Worm (Caenorhabditis elegans): ENCODE measurements around the gene fbxc-42.

DNA sequence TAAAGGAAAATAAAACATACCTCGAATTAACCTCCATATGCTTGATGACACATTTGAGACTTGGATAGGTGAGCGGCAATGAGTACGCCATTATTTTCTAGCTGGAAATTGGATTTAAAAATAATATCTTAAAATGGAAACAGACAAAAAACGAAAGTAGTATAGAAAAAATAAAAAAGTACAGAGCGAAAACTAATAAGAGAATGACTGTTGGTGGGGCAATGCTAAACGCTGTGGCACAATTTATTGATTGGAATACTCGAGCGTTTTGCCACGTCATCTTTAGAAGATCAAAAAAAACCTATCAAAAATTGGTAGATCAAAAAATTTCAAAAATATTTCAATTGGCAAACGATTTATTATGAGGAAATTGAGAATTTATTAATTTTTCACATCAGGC is 43.3 kb upstream of the fbxc-42 start, which contains the start of gene fbxc-32:
- TF ChIP-seq tbx-2 (tag; optimal IDR thresholded peaks at IDR 0.05) (no peak), nhr-25 (tag; optimal IDR thresholded peaks at IDR 0.05) (no peak), lin-15B (tag; optimal IDR thresholded peaks at IDR 0.05) (no peak), nhr-76 (tag; optimal IDR thresholded peaks at IDR 0.05) (no peak), mml-1 (tag; optimal IDR thresholded peaks at IDR 0.05) (no peak), aly-2 (tag; optimal IDR thresholded peaks at IDR 0.05) (no peak), fkh-10 (GFP tag; optimal IDR thresholded peaks at IDR 0.05) (no peak), fos-1 (tag; optimal IDR thresholded peaks at IDR 0.05) (no peak), elt-3 (tag; optimal IDR thresholded peaks at IDR 0.05) (no peak), nhr-11 (tag; optimal IDR thresholded peaks at IDR 0.05) (no peak)

Data from whole organism, L3 larva.